Fruit fly (Drosophila melanogaster) S2 (cell line): ENCODE data around the gene nAChRalpha7.

Experiments used
- CG8478 ChIP-seq: fragments of >200 bp; optimal IDR thresholded peaks from 2 replicates; lab custom pipeline; 2018
- CTCF ChIP-seq, 2 experiments: fragments of >200 bp; optimal IDR thresholded peaks; 2 replicates each; lab custom pipeline; 2018

The nAChRalpha7 gene

DNA sequence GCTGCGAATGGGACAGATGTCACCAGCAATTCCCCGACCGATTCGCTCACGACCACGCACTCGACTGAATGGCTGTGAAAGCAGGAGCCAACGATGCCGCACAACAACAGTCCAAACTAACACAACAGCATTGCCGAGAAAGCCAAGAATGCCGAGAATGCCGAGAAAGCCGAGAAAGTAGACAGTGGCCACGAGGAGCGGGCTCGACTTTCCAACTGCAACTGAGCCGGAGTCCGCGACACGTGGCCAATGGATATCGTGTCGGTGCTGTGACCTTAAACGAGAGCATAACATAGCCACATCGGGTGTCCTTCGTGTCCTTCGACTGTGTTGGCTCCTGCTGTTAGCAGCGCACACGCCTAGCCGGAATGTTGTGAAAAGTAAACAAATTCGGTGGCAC, at the start of gene nAChRalpha7:
Gene nAChRalpha7 (minus strand): TSS at position 226 of the 400 bp plus-strand sequence.
- TF ChIP-seq CG8478 (lab: Kevin White, UChicago) (no peak), CTCF (optimal IDR thresholded peaks at IDR 0.05; lab: Kevin White, UChicago) (no peak)

DNA sequence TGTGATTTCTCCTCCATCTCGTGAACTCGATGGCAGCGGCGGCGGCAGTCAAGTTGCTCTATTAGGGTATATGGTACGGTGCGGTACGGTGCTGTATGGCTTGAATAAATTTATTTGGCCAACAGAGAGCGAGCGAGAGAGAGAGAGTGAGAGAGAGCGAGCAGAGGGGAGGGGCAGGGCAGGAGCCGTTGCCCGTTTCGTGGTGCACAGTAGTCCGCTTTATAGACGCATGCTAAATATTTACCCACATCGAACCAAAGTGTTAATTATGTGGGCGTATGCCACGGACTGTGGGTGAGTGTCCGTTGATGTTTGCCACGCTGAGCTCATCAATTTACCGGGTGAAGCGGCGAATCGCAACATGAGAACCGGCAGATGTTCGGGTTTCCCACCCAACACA, 48.4 kb upstream of the nAChRalpha7 start:
- TF ChIP-seq CG8478 (lab: Kevin White, UChicago): no peak
- no peak for TF ChIP-seq CTCF (optimal IDR thresholded peaks at IDR 0.05; lab: Kevin White, UChicago)

DNA sequence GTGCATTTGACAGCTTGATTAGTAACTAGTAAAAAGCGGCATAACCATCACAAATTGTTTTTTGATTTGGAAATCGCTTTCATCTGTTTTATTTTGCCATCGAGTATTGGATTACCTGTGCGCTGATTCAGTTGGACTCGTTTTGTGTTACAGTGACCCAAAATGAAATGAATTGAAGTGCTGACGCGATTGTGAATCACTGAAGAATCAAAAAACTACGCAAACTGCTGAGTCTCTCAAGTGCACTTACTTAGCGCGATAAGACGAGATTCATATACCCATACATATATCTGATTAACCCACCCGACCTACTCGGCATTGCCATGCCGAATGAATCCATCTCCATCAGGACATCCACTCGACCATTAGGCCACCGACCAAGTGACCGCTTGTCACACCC, 42.4 kb upstream of the nAChRalpha7 start:
- TF ChIP-seq CTCF (optimal IDR thresholded peaks at IDR 0.05; lab: Kevin White, UChicago): no peak
- TF ChIP-seq CG8478 (lab: Kevin White, UChicago): no peak

DNA sequence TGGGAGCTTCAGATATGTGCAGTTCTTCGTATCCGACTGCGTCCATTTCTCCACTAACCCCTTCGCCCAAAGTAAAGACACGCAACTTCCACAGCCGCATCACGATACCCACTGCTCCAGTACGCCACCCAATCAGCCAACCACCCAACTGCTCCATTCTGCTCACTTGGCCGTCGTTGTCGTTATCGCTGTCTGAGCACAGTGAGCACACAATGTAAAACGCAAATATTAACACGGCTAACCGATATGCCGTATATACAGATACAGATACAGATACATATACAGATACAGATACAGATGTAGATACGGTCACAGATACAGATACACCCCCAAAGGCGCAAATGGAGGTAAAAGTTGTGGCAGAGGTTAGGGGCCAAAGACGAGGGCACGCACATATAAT, 27.2 kb upstream of the nAChRalpha7 start:
- TF ChIP-seq CTCF (optimal IDR thresholded peaks at IDR 0.05; lab: Kevin White, UChicago) (no peak), CG8478 (lab: Kevin White, UChicago) (no peak)

DNA sequence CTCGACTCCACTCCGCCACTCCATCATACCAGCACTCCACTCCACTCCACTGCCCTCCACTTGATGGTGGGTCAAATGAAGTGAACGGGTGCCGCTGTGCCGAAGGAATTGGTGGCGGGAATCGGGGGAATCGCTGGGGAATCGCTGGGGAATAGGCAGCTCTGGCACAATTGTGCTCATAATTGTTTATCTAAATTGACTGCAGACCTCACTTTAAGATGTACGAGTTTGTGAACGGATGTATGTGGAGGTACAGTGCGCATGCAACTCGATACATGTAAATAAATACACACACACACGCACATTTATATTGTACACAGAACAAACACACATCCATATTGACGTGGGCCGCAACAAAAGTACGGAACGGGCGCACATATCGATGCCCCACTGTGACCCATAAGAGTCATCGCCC, 23.8 kb upstream of the nAChRalpha7 start:
- no peak for TF ChIP-seq CTCF (optimal IDR thresholded peaks at IDR 0.05; lab: Kevin White, UChicago)
- no peak for TF ChIP-seq CG8478 (lab: Kevin White, UChicago)

DNA sequence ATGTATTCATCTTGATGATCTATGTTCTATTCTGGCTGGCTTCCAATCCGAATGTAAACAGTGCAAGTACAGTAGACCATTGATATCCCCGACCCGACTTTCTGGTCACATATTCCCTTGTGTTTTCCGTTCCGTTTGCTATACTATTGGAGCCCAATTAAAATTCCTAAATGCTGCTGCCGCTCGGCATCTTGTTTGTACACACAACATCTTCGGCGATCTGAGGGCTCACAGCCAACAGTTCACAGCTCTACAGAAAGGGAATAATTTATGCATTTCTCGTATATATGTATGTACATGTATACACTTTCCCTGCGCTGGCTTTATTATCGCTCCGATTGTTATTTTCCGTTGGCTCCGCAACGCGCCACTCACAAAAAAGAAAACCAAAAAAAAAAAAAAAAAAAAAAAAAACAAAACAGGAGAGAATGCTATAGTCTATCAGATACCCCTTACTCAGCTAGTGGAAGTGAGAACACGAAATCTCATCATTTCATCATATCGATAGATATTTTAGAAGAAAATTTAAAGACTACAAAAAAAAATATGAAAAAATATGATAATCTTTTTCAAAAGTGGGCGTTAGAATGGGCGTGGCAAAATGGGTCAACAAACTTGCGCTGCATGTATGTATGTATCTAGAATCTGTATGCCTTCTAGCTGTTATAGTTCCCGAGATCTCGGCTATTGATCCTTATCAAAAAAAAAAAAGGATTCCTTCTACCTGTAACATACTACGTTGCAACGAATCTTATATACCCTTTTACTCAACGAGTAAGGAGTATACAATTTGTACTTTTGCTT, 23.1 kb upstream of the nAChRalpha7 start:
- TF ChIP-seq CG8478 (lab: Kevin White, UChicago) (no peak), CTCF (optimal IDR thresholded peaks at IDR 0.05; lab: Kevin White, UChicago) (no peak)

DNA sequence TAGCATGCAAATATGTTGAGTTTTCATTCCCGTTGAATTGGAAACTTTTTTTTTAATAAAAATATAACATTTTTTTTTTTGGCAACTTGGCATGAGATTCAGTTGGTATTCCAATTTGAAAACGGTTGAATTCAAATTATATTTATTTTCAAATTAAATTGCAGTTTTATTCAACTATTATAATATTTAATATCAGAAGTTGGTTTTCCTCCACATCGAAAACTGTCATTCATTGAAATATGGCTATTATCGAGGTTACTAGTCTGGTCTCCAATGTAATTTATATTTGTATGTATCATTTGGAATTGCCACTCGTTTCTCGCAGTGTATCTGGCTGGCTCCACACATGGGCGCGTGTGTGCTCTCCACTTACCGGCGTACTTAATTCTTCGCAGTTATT, 21.6 kb upstream of the nAChRalpha7 start:
- TF ChIP-seq CTCF (optimal IDR thresholded peaks at IDR 0.05; lab: Kevin White, UChicago) (no peak), CG8478 (lab: Kevin White, UChicago) (no peak)

DNA sequence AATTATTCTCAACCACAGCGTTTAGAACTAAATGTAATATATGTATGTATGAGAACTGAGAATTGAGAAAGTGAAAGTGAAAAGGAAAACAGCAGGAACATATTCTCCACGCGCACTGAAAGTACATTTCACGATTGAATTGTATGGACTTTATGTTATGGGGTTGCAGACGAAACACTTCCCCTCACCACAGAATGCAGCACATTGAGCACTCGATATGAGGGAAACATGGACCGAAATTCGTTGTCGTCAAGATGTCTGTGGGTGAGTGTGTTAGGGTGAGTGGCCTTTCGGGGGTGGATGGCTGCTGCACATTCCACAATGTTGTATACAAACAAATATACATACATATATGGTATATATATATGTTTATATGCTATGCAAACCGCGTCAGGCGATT, 15.8 kb upstream of the nAChRalpha7 start:
- TF ChIP-seq CG8478 (lab: Kevin White, UChicago): no peak
- TF ChIP-seq CTCF (optimal IDR thresholded peaks at IDR 0.05; lab: Kevin White, UChicago): no peak

DNA sequence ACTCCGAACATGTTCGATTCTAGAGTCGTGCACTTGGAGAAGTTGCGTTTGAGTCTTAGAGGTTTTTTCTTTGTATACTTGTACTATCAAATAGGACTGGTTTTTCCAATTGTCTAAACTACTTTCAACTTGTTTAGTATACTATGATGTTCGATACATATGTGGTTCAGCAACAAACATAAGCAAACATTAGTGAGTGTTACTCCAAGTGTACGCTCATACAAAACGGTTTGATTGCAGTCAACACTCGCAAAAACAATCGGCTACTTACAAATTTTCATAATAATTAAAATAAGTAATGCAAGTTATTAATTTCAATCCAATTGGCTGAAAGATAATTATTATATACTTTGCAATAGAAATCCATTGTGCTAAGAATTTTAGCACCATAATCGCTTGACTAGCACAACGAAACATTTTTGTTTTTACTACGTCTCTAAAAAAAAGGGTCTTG, 13.2 kb upstream of the nAChRalpha7 start:
- TF ChIP-seq CTCF (optimal IDR thresholded peaks at IDR 0.05; lab: Kevin White, UChicago) (no peak), CG8478 (lab: Kevin White, UChicago) (no peak)

DNA sequence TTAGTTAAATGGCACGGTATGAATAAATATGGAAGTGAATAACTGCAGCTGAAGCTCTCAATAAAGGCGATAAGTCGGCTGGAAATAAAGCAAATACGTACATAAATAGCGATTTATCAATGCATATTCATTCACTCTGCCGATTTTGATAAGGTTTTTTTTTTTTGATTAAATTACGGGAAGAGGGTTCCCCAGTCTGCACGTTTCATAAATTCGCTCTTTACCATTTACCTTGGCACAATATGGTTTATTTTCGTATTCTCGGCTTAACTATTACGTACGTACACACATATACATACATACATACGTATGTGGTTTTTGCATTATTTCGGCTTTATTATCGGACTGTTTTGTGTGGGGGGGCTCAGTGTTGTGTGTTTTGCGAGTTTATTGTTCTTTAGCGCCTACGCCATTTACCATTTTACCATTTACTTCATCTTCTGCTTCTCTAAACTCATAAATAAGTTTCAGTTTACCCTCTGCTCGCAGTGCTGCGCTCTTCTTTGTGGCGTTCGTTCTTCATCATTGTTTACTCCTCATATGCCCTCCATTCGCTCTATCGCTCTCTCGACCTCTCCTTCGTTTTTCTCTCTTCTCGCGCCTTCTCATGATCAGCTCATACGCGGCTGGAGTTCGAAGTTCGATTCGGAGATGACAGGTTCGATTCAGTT, 12.6 kb upstream of the nAChRalpha7 start:
- no peak for TF ChIP-seq CG8478 (lab: Kevin White, UChicago)
- no peak for TF ChIP-seq CTCF (optimal IDR thresholded peaks at IDR 0.05; lab: Kevin White, UChicago)

DNA sequence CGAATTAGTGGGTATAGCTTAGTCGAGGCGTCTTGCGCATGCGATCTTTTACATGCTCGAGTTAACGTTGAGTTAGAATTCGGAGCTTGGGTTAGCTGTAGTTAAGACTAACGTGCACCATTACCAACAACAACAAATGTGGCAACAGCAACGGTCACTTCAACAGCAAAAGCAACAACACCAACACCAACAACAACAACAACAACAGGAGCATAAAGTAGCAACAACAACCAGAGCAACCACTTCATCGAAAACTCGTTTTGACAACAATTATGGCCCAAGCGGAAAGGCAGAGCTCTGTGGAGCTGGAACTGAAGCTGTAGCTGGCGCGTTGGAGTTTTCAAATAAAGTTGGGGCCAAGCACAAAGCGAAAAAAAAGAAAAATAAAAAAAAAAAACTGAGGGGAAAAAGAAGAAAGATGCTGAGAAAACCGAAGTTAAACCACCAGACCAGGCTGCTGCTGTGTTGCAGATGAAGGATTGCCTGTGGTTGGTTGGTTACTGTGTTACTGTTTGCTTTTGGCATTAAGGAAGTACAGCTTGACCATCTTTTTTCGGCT, 10.8 kb upstream of the nAChRalpha7 start:
- TF ChIP-seq CTCF (optimal IDR thresholded peaks at IDR 0.05; lab: Kevin White, UChicago): no peak
- no peak for TF ChIP-seq CG8478 (lab: Kevin White, UChicago)

DNA sequence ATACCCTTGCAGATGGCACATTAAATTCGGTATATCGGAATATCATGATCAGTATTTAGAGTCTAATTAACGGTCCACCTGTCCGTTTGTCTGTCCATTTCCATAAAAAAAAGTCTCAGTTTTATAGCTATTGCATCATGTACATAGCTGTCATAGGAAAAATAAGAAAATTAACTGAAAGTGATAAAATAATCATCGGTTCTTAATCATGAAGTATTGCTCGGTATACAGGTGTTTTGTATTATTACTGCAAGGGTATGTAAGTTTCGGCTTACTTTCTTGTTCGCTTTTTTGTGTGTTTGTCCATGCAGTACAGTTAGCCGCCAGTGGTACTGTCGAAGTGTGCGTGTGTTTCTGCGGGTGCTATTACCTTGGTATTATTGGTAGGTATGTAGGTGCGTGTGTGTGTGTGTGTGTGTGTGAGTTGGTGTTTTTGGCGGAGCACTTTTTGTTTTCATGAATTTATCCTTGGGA, 6.4 kb upstream of the nAChRalpha7 start:
- TF ChIP-seq CG8478 (lab: Kevin White, UChicago): no peak
- no peak for TF ChIP-seq CTCF (optimal IDR thresholded peaks at IDR 0.05; lab: Kevin White, UChicago)

DNA sequence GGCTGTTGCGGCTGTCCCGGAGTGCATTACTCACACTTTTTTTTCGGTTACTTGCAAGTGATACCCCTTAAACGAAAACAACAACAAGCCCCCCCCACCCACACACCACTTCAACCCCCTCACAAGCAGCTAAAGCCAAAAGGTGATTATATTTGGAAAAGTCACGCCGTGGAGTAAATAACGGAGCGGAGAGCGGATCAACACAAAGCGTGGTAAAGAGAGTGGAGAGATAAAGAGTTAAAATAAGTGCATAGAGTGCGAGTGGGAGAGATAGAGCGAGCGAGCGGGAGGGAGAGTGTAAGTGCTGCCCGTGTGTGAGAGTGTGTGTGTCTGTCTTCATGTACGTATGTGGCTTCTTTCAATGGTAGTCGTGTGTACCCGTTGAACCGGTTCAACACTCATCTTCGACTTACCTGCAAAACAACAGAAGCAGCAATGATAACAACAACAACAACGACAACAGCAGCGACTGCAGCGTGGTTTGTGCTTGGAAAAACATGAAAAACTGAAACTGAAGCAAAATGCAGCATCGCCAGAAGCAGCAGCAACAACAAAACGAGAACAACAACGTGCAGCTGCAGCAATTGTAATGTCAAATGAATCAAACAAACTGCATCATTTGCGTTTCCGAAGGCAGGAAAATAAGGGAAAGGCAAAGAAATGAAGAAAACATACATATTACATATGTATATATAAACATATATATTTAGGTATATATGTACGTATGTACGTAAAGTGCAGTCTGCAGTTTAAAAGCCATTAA, 5.4 kb upstream of the nAChRalpha7 start:
- no peak for TF ChIP-seq CTCF (optimal IDR thresholded peaks at IDR 0.05; lab: Kevin White, UChicago)
- no peak for TF ChIP-seq CG8478 (lab: Kevin White, UChicago)

DNA sequence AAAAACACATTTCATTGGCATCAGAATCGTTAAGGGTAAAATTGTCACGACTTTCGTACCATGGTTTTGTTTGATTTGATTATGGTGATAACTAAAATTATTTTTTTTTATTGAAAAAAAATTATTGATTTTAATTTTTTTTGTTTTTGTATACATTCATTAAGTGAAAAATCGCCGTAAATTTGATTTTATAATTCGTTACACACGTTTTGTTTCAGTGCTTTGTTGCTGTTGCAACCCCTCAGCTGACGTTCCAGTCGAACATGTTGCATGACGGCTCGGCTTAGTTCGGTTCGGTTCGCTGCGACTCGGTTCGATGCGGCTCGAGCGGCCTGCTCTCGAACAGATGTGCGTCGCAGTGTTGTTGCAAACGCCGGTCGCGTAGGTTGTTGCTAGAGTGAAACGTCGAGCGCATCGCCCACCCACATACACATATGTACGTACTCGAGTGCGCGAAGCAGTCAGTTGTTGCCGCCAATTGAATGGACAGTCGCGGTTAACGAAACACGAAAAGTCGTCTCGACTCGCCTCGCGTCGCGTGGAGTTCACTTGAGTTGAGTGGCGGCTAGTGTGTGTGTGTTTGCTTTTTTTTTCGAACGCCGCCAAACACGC, 4.7 kb upstream of the nAChRalpha7 start, which contains the start of gene kek5:
Gene kek5 (plus strand): TSS at position 352 of the 612 bp plus-strand sequence.
- no peak for TF ChIP-seq CG8478 (lab: Kevin White, UChicago)
- TF ChIP-seq CTCF (optimal IDR thresholded peaks at IDR 0.05; lab: Kevin White, UChicago): no peak
